Fruit fly (Drosophila melanogaster) whole organism, embryonic: ENCODE results near the gene CG2120.
A peak's percentile ranks its signal among the peaks of the same experiment; 100 is the strongest.

Experiments
- Atf-2 ChIP-seq: fragments of 200-800 bp; sonication (Bioruptor generic); optimal IDR thresholded peaks from 2 replicates; lab custom pipeline; 2016; ENCODE audit warnings: missing biosample characterization, missing genetic modification characterization
- BEAF-32 ChIP-seq: fragments of 200-800 bp; sonication (Bioruptor generic); optimal IDR thresholded peaks from 3 replicates; lab custom pipeline; 2017; ENCODE audit warnings: missing biosample characterization, missing genetic modification characterization, mild to moderate bottlenecking, moderate library complexity, missing genetic modification reagents
- Bdp1 ChIP-seq: fragments of 200-800 bp; sonication (Bioruptor generic); optimal IDR thresholded peaks from 3 replicates; lab custom pipeline; 2016; ENCODE audit warnings: missing biosample characterization, missing genetic modification characterization
- CG10274 ChIP-seq: fragments of 200-800 bp; sonication (Bioruptor generic); optimal IDR thresholded peaks from 3 replicates; lab custom pipeline; 2017; ENCODE audit warnings: missing biosample characterization, mild to moderate bottlenecking, missing genetic modification characterization
- CG10565 ChIP-seq: fragments of 200-800 bp; sonication (Bioruptor generic); optimal IDR thresholded peaks from 3 replicates; lab custom pipeline; 2016; ENCODE audit warnings: missing biosample characterization, mild to moderate bottlenecking, missing genetic modification characterization
- CG10654 ChIP-seq: fragments of 200-800 bp; sonication (Bioruptor generic); optimal IDR thresholded peaks from 2 replicates; lab custom pipeline; 2016; ENCODE audit warnings: missing biosample characterization, missing genetic modification characterization
- CG11456 ChIP-seq: fragments of 200-800 bp; sonication (Bioruptor generic); IDR thresholded peaks from 3 replicates; pipeline ENCODE4 v1.3.6; 2022; ENCODE audit warnings: missing biosample characterization, missing genetic modification characterization
- CG12744 ChIP-seq: fragments of 200-800 bp; sonication (Bioruptor generic); optimal IDR thresholded peaks from 2 replicates; lab custom pipeline; 2016; ENCODE audit warnings: missing biosample characterization, missing genetic modification characterization
- CG13424 ChIP-seq: fragments of 200-800 bp; sonication (Bioruptor generic); optimal IDR thresholded peaks from 2 replicates; lab custom pipeline; 2019; ENCODE audit warnings: missing biosample characterization, mild to moderate bottlenecking, missing genetic modification characterization, moderate library complexity
- CG15073 ChIP-seq: fragments of 200-800 bp; sonication (Bioruptor generic); optimal IDR thresholded peaks from 2 replicates; lab custom pipeline; 2016; ENCODE audit warnings: missing biosample characterization, missing genetic modification characterization
- CG1603 ChIP-seq: fragments of 200-800 bp; sonication (Bioruptor generic); optimal IDR thresholded peaks from 2 replicates; lab custom pipeline; 2019; ENCODE audit warnings: missing biosample characterization, mild to moderate bottlenecking, missing genetic modification characterization, moderate library complexity
- CG1647 ChIP-seq: fragments of 200-800 bp; sonication (Bioruptor generic); optimal IDR thresholded peaks from 3 replicates; lab custom pipeline; 2016; ENCODE audit warnings: missing biosample characterization, missing genetic modification characterization
- CG18011 ChIP-seq: fragments of 200-800 bp; sonication (Bioruptor generic); optimal IDR thresholded peaks from 2 replicates; lab custom pipeline; 2017; ENCODE audit warnings: missing biosample characterization, missing genetic modification characterization, mild to moderate bottlenecking, moderate library complexity, missing genotype
- CG30020 ChIP-seq: fragments of 200-800 bp; optimal IDR thresholded peaks from 2 replicates; lab custom pipeline; 2019; ENCODE audit warnings: missing biosample characterization, mild to moderate bottlenecking, missing genetic modification characterization, moderate library complexity
- CG3995 ChIP-seq: fragments of 200-800 bp; sonication (Bioruptor generic); optimal IDR thresholded peaks from 3 replicates; lab custom pipeline; 2016; ENCODE audit warnings: missing biosample characterization, missing genetic modification characterization
- CG4282 ChIP-seq: fragments of 200-800 bp; sonication (Bioruptor generic); optimal IDR thresholded peaks from 2 replicates; lab custom pipeline; 2016; ENCODE audit warnings: missing biosample characterization, missing genetic modification characterization
- CG4854 ChIP-seq: fragments of 200-800 bp; sonication (Bioruptor generic); optimal IDR thresholded peaks from 2 replicates; lab custom pipeline; 2016; ENCODE audit warnings: missing biosample characterization, missing genetic modification characterization, inconsistent platforms
- CG6854 ChIP-seq: fragments of 200-800 bp; sonication (Bioruptor generic); optimal IDR thresholded peaks from 3 replicates; lab custom pipeline; 2017; ENCODE audit warnings: missing biosample characterization, mild to moderate bottlenecking, missing genetic modification characterization
- CG7987 ChIP-seq: fragments of 200-800 bp; sonication (Bioruptor generic); optimal IDR thresholded peaks from 2 replicates; lab custom pipeline; 2018; ENCODE audit warnings: missing biosample characterization, mild to moderate bottlenecking, missing genetic modification characterization, moderate library complexity
- CG8089 ChIP-seq: fragments of 200-800 bp; sonication (Bioruptor generic); optimal IDR thresholded peaks from 3 replicates; lab custom pipeline; 2016; ENCODE audit warnings: missing biosample characterization, missing genetic modification characterization
- CG8290 ChIP-seq, 3 experiments: fragments of 200-800 bp; sonication (Bioruptor generic); optimal IDR thresholded peaks; 2 replicates each; lab custom pipeline; 2016 to 2019; ENCODE audit warnings: missing biosample characterization in 3 of 3, missing genetic modification characterization in 3 of 3, mild to moderate bottlenecking in 2 of 3, moderate library complexity in 1 of 3
- Dp ChIP-seq: fragments of 200-800 bp; sonication (Bioruptor generic); optimal IDR thresholded peaks from 2 replicates; lab custom pipeline; 2018; ENCODE audit warnings: missing biosample characterization, mild to moderate bottlenecking, missing genetic modification characterization, moderate library complexity
- E2f1 ChIP-seq: fragments of 200-800 bp; sonication (Bioruptor generic); IDR thresholded peaks from 2 replicates; pipeline ENCODE4 v1.3.6; 2022; ENCODE audit warnings: missing biosample characterization, missing genetic modification characterization
- Ets97D ChIP-seq: fragments of 200-800 bp; sonication (Bioruptor generic); optimal IDR thresholded peaks from 3 replicates; lab custom pipeline; 2016; ENCODE audit warnings: missing biosample characterization, missing genetic modification characterization
- Fer3 ChIP-seq: fragments of 200-800 bp; sonication (Bioruptor generic); optimal IDR thresholded peaks from 2 replicates; lab custom pipeline; 2018; ENCODE audit warnings: missing biosample characterization, mild to moderate bottlenecking, missing genetic modification characterization, moderate library complexity
- H15 ChIP-seq: fragments of 200-800 bp; sonication (Bioruptor generic); IDR thresholded peaks from 3 replicates; pipeline ENCODE4 v1.3.6; 2022; ENCODE audit warnings: missing biosample characterization, missing genetic modification characterization
- MTF-1 ChIP-seq: fragments of 200-800 bp; sonication (Bioruptor generic); optimal IDR thresholded peaks from 2 replicates; lab custom pipeline; 2018; ENCODE audit warnings: missing biosample characterization, mild to moderate bottlenecking, missing genetic modification characterization, borderline replicate concordance
- NC2α ChIP-seq: fragments of 200-800 bp; sonication (Bioruptor generic); optimal IDR thresholded peaks from 2 replicates; lab custom pipeline; 2016; ENCODE audit warnings: missing biosample characterization, missing genetic modification characterization
- Neu2 ChIP-seq: fragments of 200-800 bp; sonication (Bioruptor generic); optimal IDR thresholded peaks from 3 replicates; lab custom pipeline; 2016; ENCODE audit warnings: missing biosample characterization, missing genetic modification characterization, borderline replicate concordance
- Vsx1 ChIP-seq: fragments of 200-800 bp; sonication (Bioruptor generic); optimal IDR thresholded peaks from 2 replicates; lab custom pipeline; 2017; ENCODE audit warnings: missing biosample characterization, mild to moderate bottlenecking, missing genetic modification characterization, missing genetic modification reagents
- ab ChIP-seq: fragments of 200-800 bp; sonication (Bioruptor generic); optimal IDR thresholded peaks from 2 replicates; lab custom pipeline; 2016; ENCODE audit warnings: missing biosample characterization, missing genetic modification characterization
- cato ChIP-seq: fragments of 200-800 bp; sonication (Bioruptor generic); optimal IDR thresholded peaks from 2 replicates; lab custom pipeline; 2016; ENCODE audit warnings: missing biosample characterization, missing genetic modification characterization, borderline replicate concordance
- caup ChIP-seq: fragments of 200-800 bp; sonication (Bioruptor generic); optimal IDR thresholded peaks from 3 replicates; lab custom pipeline; 2017; ENCODE audit warnings: missing biosample characterization, mild to moderate bottlenecking, missing genetic modification characterization, moderate library complexity; ENCODE audit not compliant: severe bottlenecking
- danr ChIP-seq: fragments of 200-800 bp; sonication (Bioruptor generic); IDR thresholded peaks from 2 replicates; pipeline ENCODE4 v1.3.6; 2022; ENCODE audit warnings: missing biosample characterization, missing genetic modification characterization
- esg ChIP-seq: fragments of 200-800 bp; sonication (Bioruptor generic); conservative IDR thresholded peaks from 2 replicates; pipeline ENCODE4 v1.3.6; 2022; ENCODE audit warnings: missing biosample characterization, missing genetic modification characterization
- fru ChIP-seq: fragments of >200 bp; optimal IDR thresholded peaks from 2 replicates; lab custom pipeline; 2017
- fu2 ChIP-seq: fragments of 200-800 bp; sonication (Bioruptor generic); optimal IDR thresholded peaks from 2 replicates; lab custom pipeline; 2016; ENCODE audit warnings: missing biosample characterization, missing genetic modification characterization
- jumu ChIP-seq: fragments of 200-800 bp; sonication (Bioruptor generic); optimal IDR thresholded peaks from 3 replicates; lab custom pipeline; 2016; ENCODE audit warnings: missing biosample characterization, missing genetic modification characterization
- maf-S ChIP-seq: fragments of 200-800 bp; sonication (Bioruptor generic); optimal IDR thresholded peaks from 2 replicates; lab custom pipeline; 2016; ENCODE audit warnings: missing biosample characterization, missing genetic modification characterization
- mirr ChIP-seq: fragments of 200-800 bp; sonication (Bioruptor generic); optimal IDR thresholded peaks from 3 replicates; lab custom pipeline; 2018; ENCODE audit warnings: missing biosample characterization, mild to moderate bottlenecking, missing genetic modification characterization
- nerfin-2 ChIP-seq: fragments of 200-800 bp; sonication (Bioruptor generic); IDR thresholded peaks from 2 replicates; pipeline ENCODE4 v1.3.6; 2022; ENCODE audit warnings: missing biosample characterization, missing genetic modification characterization; ENCODE audit not compliant: partially characterized antibody
- nmo ChIP-seq: fragments of 200-800 bp; sonication (Bioruptor generic); optimal IDR thresholded peaks from 2 replicates; lab custom pipeline; 2018; ENCODE audit warnings: missing biosample characterization, mild to moderate bottlenecking, missing genetic modification characterization, moderate library complexity
- otp ChIP-seq: fragments of 200-800 bp; sonication (Bioruptor generic); IDR thresholded peaks from 3 replicates; pipeline ENCODE4, ENCODE4 v1.3.6; 2022; ENCODE audit warnings: missing biosample characterization, missing genetic modification characterization
- phol ChIP-seq: fragments of 200-800 bp; sonication (Bioruptor generic); optimal IDR thresholded peaks from 3 replicates; lab custom pipeline; 2018; ENCODE audit warnings: missing biosample characterization, mild to moderate bottlenecking, missing genetic modification characterization, moderate library complexity
- pita ChIP-seq: fragments of 200-800 bp; sonication (Bioruptor generic); optimal IDR thresholded peaks from 2 replicates; lab custom pipeline; 2017; ENCODE audit warnings: missing biosample characterization, mild to moderate bottlenecking, missing genetic modification characterization
- ro ChIP-seq: fragments of 200-800 bp; sonication (Bioruptor generic); IDR thresholded peaks from 2 replicates; pipeline ENCODE4 v1.3.6; 2022; ENCODE audit warnings: missing biosample characterization, missing genetic modification characterization
- sim ChIP-seq: fragments of 200-800 bp; sonication (Bioruptor generic); IDR thresholded peaks from 2 replicates; pipeline ENCODE4 v1.3.6; 2022; ENCODE audit warnings: missing biosample characterization, missing genetic modification characterization
- ssp ChIP-seq: fragments of 200-800 bp; sonication (Bioruptor generic); IDR thresholded peaks from 2 replicates; pipeline ENCODE4 v1.3.6; 2022; ENCODE audit warnings: missing biosample characterization, missing genetic modification characterization
- trh ChIP-seq: fragments of 200-800 bp; sonication (Bioruptor generic); optimal IDR thresholded peaks from 2 replicates; lab custom pipeline; 2016; ENCODE audit warnings: missing biosample characterization, missing genetic modification characterization
- vfl ChIP-seq: fragments of 200-800 bp; sonication (Bioruptor generic); optimal IDR thresholded peaks from 2 replicates; lab custom pipeline; 2016; ENCODE audit warnings: missing biosample characterization, missing genetic modification characterization
- zen ChIP-seq: fragments of 200-800 bp; sonication (Bioruptor generic); optimal IDR thresholded peaks from 3 replicates; lab custom pipeline; 2018; ENCODE audit warnings: missing biosample characterization, mild to moderate bottlenecking, missing genetic modification characterization, moderate library complexity

The CG2120 gene

dm6 chrX:8125224-8125649 lies 10.4 kb upstream of the CG2120 start (continued):
- TF ChIP-seq CG13424 (tag; lab: Kevin White, UChicago) (peak; percentile 69), CG3995 (GFP tag; lab: Kevin White, UChicago) (no peak), CG8290 (GFP tag; optimal IDR thresholded peaks at IDR 0.05; lab: Kevin White, UChicago) (no peak), CG8290 (tag; optimal IDR thresholded peaks at IDR 0.05; lab: Kevin White, UChicago) (no peak), phol (tag; lab: Kevin White, UChicago) (peak; percentile 76), CG15073 (GFP tag; lab: Kevin White, UChicago) (no peak), CG6854 (no peak), CG30020 (tag; lab: Kevin White, UChicago) (peak; percentile 18), caup (GFP tag; lab: Kevin White, UChicago) (no peak), Dp (no peak), CG4854 (GFP tag; lab: Kevin White, UChicago) (no peak), NC2α (GFP tag; lab: Kevin White, UChicago) (no peak), CG7987 (GFP tag; lab: Kevin White, UChicago) (no peak), otp (no peak), sim (GFP tag; lab: Robert Waterston, UW) (no peak), Vsx1 (GFP tag; lab: Kevin White, UChicago) (peak; percentile 36), CG10565 (GFP tag; lab: Kevin White, UChicago) (no peak), nerfin-2 (GFP tag; lab: Robert Waterston, UW) (no peak), zen (peak; percentile 47), CG1647 (GFP tag; lab: Kevin White, UChicago) (no peak), pita (GFP tag; lab: Kevin White, UChicago) (no peak), CG4282 (GFP tag; lab: Kevin White, UChicago) (no peak), Atf-2 (GFP tag; lab: Kevin White, UChicago) (no peak), CG8089 (no peak), MTF-1 (GFP tag; lab: Kevin White, UChicago) (no peak), CG10274 (GFP tag; lab: Kevin White, UChicago) (no peak), fu2 (GFP tag; lab: Kevin White, UChicago) (no peak), cato (GFP tag; lab: Kevin White, UChicago) (peak; percentile 9), E2f1 (0 out of 2 replicates have a peak, but pooled peaks have one; percentile 42), nmo (peak; percentile 81), trh (no peak), esg (GFP tag; lab: Robert Waterston, UW) (0 out of 2 replicates have a peak, but pooled peaks have one; percentile 27), mirr (GFP tag; lab: Kevin White, UChicago) (no peak), ssp (GFP tag; lab: Robert Waterston, UW) (no peak), jumu (GFP tag; lab: Kevin White, UChicago) (no peak), CG10654 (peak; percentile 33), CG11456 (GFP tag; lab: Robert Waterston, UW) (no peak), ab (GFP tag; lab: Kevin White, UChicago) (no peak), BEAF-32 (GFP tag; lab: Kevin White, UChicago) (no peak), CG12744 (no peak), ro (GFP tag; lab: Robert Waterston, UW) (no peak), maf-S (no peak), Ets97D (GFP tag; lab: Kevin White, UChicago) (no peak), H15 (GFP tag; lab: Robert Waterston, UW) (0 out of 3 replicates have a peak, but pooled peaks have one; percentile 50), Neu2 (GFP tag; lab: Kevin White, UChicago) (no peak), CG18011 (no peak), vfl (no peak), fru (lab: Kevin White, UChicago) (no peak), Bdp1 (GFP tag; lab: Kevin White, UChicago) (no peak), Fer3 (no peak), danr (GFP tag; lab: Robert Waterston, UW) (no peak), CG1603 (no peak)
